Fruit fly (Drosophila melanogaster) whole organism, prepupa: ENCODE data around the gene CG5021.

Experiments
- Blimp-1 ChIP-seq: fragments of 200-800 bp; sonication (Bioruptor generic); optimal IDR thresholded peaks from 3 replicates; lab custom pipeline; 2017; ENCODE audit warnings: missing biosample characterization, missing genetic modification characterization, mild to moderate bottlenecking, moderate library complexity, missing genetic modification reagents
- CG10631 ChIP-seq: fragments of 200-800 bp; sonication (Bioruptor generic); optimal IDR thresholded peaks from 2 replicates; lab custom pipeline; 2016; ENCODE audit warnings: missing biosample characterization, missing genetic modification characterization
- CG10669 ChIP-seq: fragments of 200-800 bp; sonication (Bioruptor generic); optimal IDR thresholded peaks from 3 replicates; lab custom pipeline; 2018; ENCODE audit warnings: missing biosample characterization, mild to moderate bottlenecking, missing genetic modification characterization, moderate library complexity
- CG11762 ChIP-seq: fragments of 200-800 bp; sonication (Bioruptor generic); optimal IDR thresholded peaks from 3 replicates; lab custom pipeline; 2016; ENCODE audit warnings: missing biosample characterization, missing genetic modification characterization; ENCODE audit not compliant: insufficient read depth
- CG11902 ChIP-seq: fragments of 200-800 bp; sonication (Bioruptor generic); optimal IDR thresholded peaks from 3 replicates; lab custom pipeline; 2016; ENCODE audit warnings: missing biosample characterization, missing genetic modification characterization
- CG15336 ChIP-seq: fragments of 200-800 bp; sonication (Bioruptor generic); IDR thresholded peaks from 2 replicates; pipeline ENCODE4 v1.3.6; 2022; ENCODE audit warnings: missing biosample characterization, missing genetic modification characterization
- CG1621 ChIP-seq: fragments of 200-800 bp; sonication (Bioruptor generic); optimal IDR thresholded peaks from 3 replicates; lab custom pipeline; 2018; ENCODE audit warnings: missing biosample characterization, mild to moderate bottlenecking, missing genetic modification characterization
- CG31627 ChIP-seq: fragments of 200-800 bp; sonication (Bioruptor generic); optimal IDR thresholded peaks from 3 replicates; lab custom pipeline; 2016; ENCODE audit warnings: missing biosample characterization, missing genetic modification characterization
- CG32006 ChIP-seq: fragments of 200-800 bp; sonication (Bioruptor generic); optimal IDR thresholded peaks from 3 replicates; lab custom pipeline; 2017; ENCODE audit warnings: missing biosample characterization, mild to moderate bottlenecking, missing genetic modification characterization
- CG3919 ChIP-seq: fragments of 200-800 bp; sonication (Bioruptor generic); optimal IDR thresholded peaks from 3 replicates; lab custom pipeline; 2016; ENCODE audit warnings: missing biosample characterization, missing genetic modification characterization
- CG6163 ChIP-seq: fragments of 200-800 bp; sonication (Bioruptor generic); IDR thresholded peaks from 3 replicates; pipeline ENCODE4 v1.3.6; 2022; ENCODE audit warnings: missing biosample characterization, missing genetic modification characterization
- CG7368 ChIP-seq: fragments of 200-800 bp; sonication (Bioruptor generic); optimal IDR thresholded peaks from 3 replicates; lab custom pipeline; 2016; ENCODE audit warnings: missing biosample characterization, missing genetic modification characterization
- CG8119 ChIP-seq: fragments of 200-800 bp; sonication (Bioruptor generic); IDR thresholded peaks from 3 replicates; pipeline ENCODE4 v1.3.6; 2022; ENCODE audit warnings: missing biosample characterization, missing genetic modification characterization
- CG8319 ChIP-seq: fragments of 200-800 bp; sonication (Bioruptor generic); optimal IDR thresholded peaks from 3 replicates; lab custom pipeline; 2016; ENCODE audit warnings: missing biosample characterization, missing genetic modification characterization
- CG8632 ChIP-seq: fragments of 200-800 bp; sonication (Bioruptor generic); optimal IDR thresholded peaks from 3 replicates; lab custom pipeline; 2016; ENCODE audit warnings: missing biosample characterization, missing genetic modification characterization
- CG9139 ChIP-seq: fragments of 200-800 bp; sonication (Bioruptor generic); optimal IDR thresholded peaks from 3 replicates; lab custom pipeline; 2017; ENCODE audit warnings: missing biosample characterization, mild to moderate bottlenecking, missing genetic modification characterization
- Eip78C ChIP-seq: fragments of 200-800 bp; sonication (Bioruptor generic); peaks from one replicate; lab custom pipeline; 2016; ENCODE audit warnings: missing biosample characterization, missing genetic modification characterization
- Eip93F ChIP-seq: fragments of 200-800 bp; sonication (Bioruptor generic); optimal IDR thresholded peaks from 2 replicates; lab custom pipeline; 2016; ENCODE audit warnings: missing biosample characterization, mild to moderate bottlenecking, missing genetic modification characterization
- Ets21C ChIP-seq: fragments of 200-800 bp; sonication (Bioruptor generic); optimal IDR thresholded peaks from 3 replicates; lab custom pipeline; 2016; ENCODE audit warnings: missing biosample characterization, missing genetic modification characterization
- Ets96B ChIP-seq: fragments of 200-800 bp; optimal IDR thresholded peaks from 2 replicates; lab custom pipeline; 2019; ENCODE audit warnings: missing biosample characterization, mild to moderate bottlenecking, missing genetic modification characterization, moderate library complexity
- Gug ChIP-seq: fragments of 200-800 bp; sonication (Bioruptor generic); IDR thresholded peaks from 2 replicates; pipeline ENCODE4 v1.3.6; 2022; ENCODE audit warnings: missing biosample characterization, missing genetic modification characterization
- Hr39 ChIP-seq: fragments of 200-800 bp; sonication (Bioruptor generic); optimal IDR thresholded peaks from 2 replicates; lab custom pipeline; 2016; ENCODE audit warnings: missing biosample characterization, missing genetic modification characterization
- Hr4 ChIP-seq: fragments of 200-800 bp; sonication (Bioruptor generic); optimal IDR thresholded peaks from 3 replicates; lab custom pipeline; 2016; ENCODE audit warnings: missing biosample characterization, missing genetic modification characterization
- Lpt ChIP-seq: fragments of 200-800 bp; sonication (Bioruptor generic); optimal IDR thresholded peaks from 3 replicates; lab custom pipeline; 2016; ENCODE audit warnings: missing biosample characterization, missing genetic modification characterization
- Met ChIP-seq: fragments of 200-800 bp; sonication (Bioruptor generic); optimal IDR thresholded peaks from 3 replicates; lab custom pipeline; 2016; ENCODE audit warnings: missing biosample characterization, missing genetic modification characterization
- OdsH ChIP-seq: fragments of 200-800 bp; sonication (Bioruptor generic); optimal IDR thresholded peaks from 3 replicates; lab custom pipeline; 2016; ENCODE audit warnings: missing biosample characterization, missing genetic modification characterization
- Smox ChIP-seq: fragments of 200-800 bp; sonication (Bioruptor generic); optimal IDR thresholded peaks from 3 replicates; lab custom pipeline; 2016; ENCODE audit warnings: missing biosample characterization, missing genetic modification characterization
- Sox14 ChIP-seq: fragments of 200-800 bp; sonication (Bioruptor generic); optimal IDR thresholded peaks from 3 replicates; lab custom pipeline; 2016; ENCODE audit warnings: missing biosample characterization, missing genetic modification characterization
- achi ChIP-seq: fragments of 200-800 bp; sonication (Bioruptor generic); optimal IDR thresholded peaks from 3 replicates; lab custom pipeline; 2016; ENCODE audit warnings: missing biosample characterization, missing genetic modification characterization
- acj6 ChIP-seq: fragments of 200-800 bp; sonication (Bioruptor generic); optimal IDR thresholded peaks from 3 replicates; lab custom pipeline; 2016; ENCODE audit warnings: missing biosample characterization, missing genetic modification characterization
- cyc ChIP-seq: fragments of 200-800 bp; sonication (Bioruptor generic); optimal IDR thresholded peaks from 3 replicates; lab custom pipeline; 2016; ENCODE audit warnings: missing biosample characterization, missing genetic modification characterization
- dsx ChIP-seq: fragments of 200-800 bp; optimal IDR thresholded peaks from 3 replicates; lab custom pipeline; 2019; ENCODE audit warnings: missing biosample characterization, mild to moderate bottlenecking, missing genetic modification characterization, moderate library complexity; ENCODE audit not compliant: poor library complexity, severe bottlenecking
- esn ChIP-seq: fragments of 200-800 bp; sonication (Bioruptor generic); optimal IDR thresholded peaks from 2 replicates; lab custom pipeline; 2016; ENCODE audit warnings: missing biosample characterization, mild to moderate bottlenecking, missing genetic modification characterization, moderate library complexity
- fd85E ChIP-seq: fragments of 200-800 bp; sonication (Bioruptor generic); optimal IDR thresholded peaks from 3 replicates; lab custom pipeline; 2016; ENCODE audit warnings: missing biosample characterization, missing genetic modification characterization
- lz ChIP-seq: fragments of 200-800 bp; sonication (Bioruptor generic); optimal IDR thresholded peaks from 3 replicates; lab custom pipeline; 2016; ENCODE audit warnings: missing biosample characterization, missing genetic modification characterization
- net ChIP-seq: fragments of 200-800 bp; sonication (Bioruptor generic); optimal IDR thresholded peaks from 3 replicates; lab custom pipeline; 2016; ENCODE audit warnings: missing biosample characterization, missing genetic modification characterization
- pdm3 ChIP-seq: fragments of 200-800 bp; sonication (Bioruptor generic); optimal IDR thresholded peaks from 3 replicates; lab custom pipeline; 2016; ENCODE audit warnings: missing biosample characterization, missing genetic modification characterization
- ss ChIP-seq, 2 experiments: fragments of 200-800 bp; sonication (Bioruptor generic); optimal IDR thresholded peaks; 2 replicates in 1 of 2; 3 replicates in 1 of 2; lab custom pipeline; 2017 to 2018; ENCODE audit warnings: mild to moderate bottlenecking in 2 of 2, missing biosample characterization in 2 of 2, missing genetic modification characterization in 2 of 2, moderate library complexity in 1 of 2
- topi ChIP-seq: fragments of 200-800 bp; sonication (Bioruptor generic); optimal IDR thresholded peaks from 3 replicates; lab custom pipeline; 2016; ENCODE audit warnings: missing biosample characterization, missing genetic modification characterization
- vri ChIP-seq: fragments of 200-800 bp; sonication (Bioruptor generic); optimal IDR thresholded peaks from 3 replicates; lab custom pipeline; 2016; ENCODE audit warnings: missing biosample characterization, mild to moderate bottlenecking, missing genetic modification characterization

The CG5021 gene

DNA sequence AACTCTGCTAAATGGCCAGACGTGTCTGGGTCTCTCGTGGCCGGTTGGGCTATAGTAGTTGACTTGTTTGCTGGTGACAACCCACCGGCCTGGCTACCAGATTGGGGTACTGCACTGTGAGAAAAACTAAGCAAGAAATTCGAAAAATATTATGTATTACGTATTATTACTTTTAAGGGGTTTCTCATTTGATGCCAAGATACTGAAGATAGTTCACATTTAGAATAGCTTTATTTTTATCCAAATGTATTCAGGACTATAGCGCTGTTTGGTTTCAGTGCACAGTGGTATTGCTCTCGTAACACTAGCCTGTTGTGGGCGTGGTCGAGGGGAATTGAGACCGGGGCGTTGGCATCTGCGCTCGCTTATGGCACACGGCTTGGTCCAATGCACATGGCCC lies 45.9 kb upstream of the CG5021 start (continued):
- TF ChIP-seq Eip78C = peak; percentile 93
- no peak for TF ChIP-seq fd85E (GFP tag; lab: Kevin White, UChicago)
- TF ChIP-seq topi = no peak
- TF ChIP-seq CG9139 (GFP tag; lab: Kevin White, UChicago) = no peak
- peak; percentile 38 for TF ChIP-seq CG1621 (tag; lab: Kevin White, UChicago)
- peak; percentile 92 for TF ChIP-seq CG32006
- peak; percentile 63 for TF ChIP-seq Sox14 (GFP tag; lab: Kevin White, UChicago)
- peak; percentile 87 for TF ChIP-seq Lpt (GFP tag; lab: Kevin White, UChicago)
- peak; percentile 70 for TF ChIP-seq CG10631
- peak; percentile 47 for TF ChIP-seq CG7368 (GFP tag; lab: Kevin White, UChicago)
- TF ChIP-seq Blimp-1 = no peak
- peak; percentile 9 for TF ChIP-seq cyc
- TF ChIP-seq CG8319 (GFP tag; lab: Kevin White, UChicago) = no peak
- peak; percentile 90 for TF ChIP-seq CG6163 (GFP tag; lab: Robert Waterston, UW)
- TF ChIP-seq acj6 (GFP tag; lab: Kevin White, UChicago) = peak; percentile 70
- peak; percentile 8 for TF ChIP-seq CG31627 (GFP tag; lab: Kevin White, UChicago)
- peak; percentile 44 for TF ChIP-seq CG8632 (GFP tag; lab: Kevin White, UChicago)
- peak; percentile 77 for TF ChIP-seq net (GFP tag; lab: Kevin White, UChicago)
- TF ChIP-seq ss (GFP tag; optimal IDR thresholded peaks at IDR 0.05; lab: Kevin White, UChicago) = peak in 1 of 2 experiments; percentile 37
- no peak for TF ChIP-seq vri (GFP tag; lab: Kevin White, UChicago)

dm6 chr3L:8924417-8924913 lies 42.2 kb upstream of the CG5021 start:
- TF ChIP-seq achi (GFP tag; lab: Kevin White, UChicago) (peak; percentile 4), CG15336 (GFP tag; lab: Robert Waterston, UW) (peak; percentile 79), OdsH (peak; percentile 27), pdm3 (GFP tag; lab: Kevin White, UChicago) (peak; percentile 25), CG11762 (GFP tag; lab: Kevin White, UChicago) (no peak), CG31627 (GFP tag; lab: Kevin White, UChicago) (peak; percentile 8), CG6163 (GFP tag; lab: Robert Waterston, UW) (peak; percentile 61; the same call in 1 of the 3 replicates), Lpt (GFP tag; lab: Kevin White, UChicago) (no peak), CG10669 (GFP tag; lab: Kevin White, UChicago) (peak; percentile 6), Eip93F (GFP tag; lab: Kevin White, UChicago) (no peak), Hr4 (peak; percentile 21), Smox (GFP tag; lab: Kevin White, UChicago) (peak; percentile 28), Hr39 (GFP tag; lab: Kevin White, UChicago) (no peak), Gug (GFP tag; lab: Robert Waterston, UW) (peak; percentile 17; the same call in 1 of the 2 replicates), CG11902 (GFP tag; lab: Kevin White, UChicago) (no peak), Ets96B (tag; lab: Kevin White, UChicago) (peak; percentile 15), CG3919 (no peak), Sox14 (GFP tag; lab: Kevin White, UChicago) (peak; percentile 1), dsx (GFP tag; lab: Kevin White, UChicago) (no peak), Eip78C (peak; percentile 81), esn (GFP tag; lab: Kevin White, UChicago) (peak; percentile 36), lz (peak; percentile 13), CG32006 (peak; percentile 57), Met (GFP tag; lab: Kevin White, UChicago) (peak; percentile 15), CG8119 (GFP tag; lab: Robert Waterston, UW) (peak; percentile 56), Ets21C (GFP tag; lab: Kevin White, UChicago) (no peak), CG8632 (GFP tag; lab: Kevin White, UChicago) (no peak)
